Fruit fly (Drosophila melanogaster) whole organism, wandering third instar larva: Measurements from ENCODE around the gene Pax.

Experiments
- Abd-B ChIP-seq: fragments of >200 bp; optimal IDR thresholded peaks from 2 replicates; lab custom pipeline; 2017; ENCODE audit warnings: missing biosample characterization, missing genetic modification characterization
- Dif ChIP-seq: fragments of 200-275, 200-300 bp; sonication (Bioruptor generic); optimal IDR thresholded peaks from 2 replicates; lab custom pipeline; 2018; ENCODE audit warnings: missing biosample characterization, missing genetic modification characterization; ENCODE audit not compliant: partially characterized antibody
- Myc ChIP-seq: fragments of >200 bp; optimal IDR thresholded peaks from 2 replicates; lab custom pipeline; 2017

dm6 chr2L:19426330-19426781, at the start of gene Pax:
- peak; percentile 27 for TF ChIP-seq Dif (GFP tag; lab: Kevin White, UChicago)
- TF ChIP-seq Abd-B, result no peak
- no peak for TF ChIP-seq Myc (lab: Kevin White, UChicago)
